Worm (Caenorhabditis elegans) whole organism, midembryonic: Measurements from ENCODE around the gene tag-267.

Experiments used
- cog-1 ChIP-seq: sonication (generic microtip); optimal IDR thresholded peaks from 2 replicates; lab custom pipeline; 2016; ENCODE audit warnings: missing genetic modification characterization, missing compliant biosample characterization
- flt-1 ChIP-seq: fragments of 200-800 bp; sonication (Bioruptor generic); IDR thresholded peaks from 2 replicates; pipeline ENCODE4 v1.3.6; 2022; ENCODE audit warnings: missing genetic modification characterization, missing compliant biosample characterization
- klf-2 ChIP-seq: fragments of 200-800 bp; sonication (Bioruptor generic); conservative IDR thresholded peaks from 2 replicates; pipeline ENCODE4 v1.3.6; 2022; ENCODE audit warnings: missing genetic modification reagents, missing genetic modification characterization, missing compliant biosample characterization
- ztf-23 ChIP-seq: fragments of 200-800 bp; sonication (Bioruptor generic); IDR thresholded peaks from 2 replicates; pipeline ENCODE4 v1.3.6; 2022; ENCODE audit warnings: missing genetic modification reagents, missing genetic modification characterization, missing compliant biosample characterization

DNA sequence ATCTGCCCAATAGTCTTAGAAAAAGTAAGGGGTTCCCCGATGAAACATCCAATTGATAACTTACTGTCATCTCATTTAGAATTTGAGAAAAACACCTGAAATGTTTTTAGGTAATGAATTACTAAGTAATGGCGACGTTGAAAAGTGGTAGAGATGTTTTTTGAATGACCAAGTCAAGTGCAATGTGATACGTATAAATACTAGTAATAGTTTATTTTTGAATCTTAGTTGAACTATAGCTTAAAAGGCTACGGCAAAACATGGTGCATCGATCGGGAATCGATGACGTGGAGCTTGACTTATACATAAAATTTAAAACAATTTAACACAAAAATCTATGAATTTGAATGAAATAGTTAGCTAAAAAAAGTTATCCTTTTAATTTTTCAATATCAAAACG is 31.0 kb upstream of the tag-267 start, which contains the start of gene best-17:
- TF ChIP-seq flt-1 (GFP tag; lab: Robert Waterston, UW) (no peak), cog-1 (no peak), klf-2 (GFP tag; lab: Robert Waterston, UW) (no peak), ztf-23 (GFP tag; lab: Robert Waterston, UW) (no peak)
